Worm (Caenorhabditis elegans) whole organism, L3 larva: ENCODE data around the gene R102.8.

Experiments
- R02D3.7 ChIP-seq: fragments of 150-350 bp; optimal IDR thresholded peaks from 2 replicates; lab custom pipeline; 2014; ENCODE audit warnings: missing biosample characterization, missing genetic modification characterization
- ama-1 ChIP-seq: fragments of 150-350 bp; optimal IDR thresholded peaks from 2 replicates; lab custom pipeline; 2018
- ceh-82 ChIP-seq: fragments of 150-350 bp; optimal IDR thresholded peaks from 2 replicates; lab custom pipeline; 2014; ENCODE audit warnings: missing biosample characterization, missing genetic modification characterization
- elt-2 ChIP-seq: sonication (generic microtip); optimal IDR thresholded peaks from 2 replicates; lab custom pipeline; 2016; ENCODE audit warnings: missing genetic modification reagents, mild to moderate bottlenecking, missing genetic modification characterization, missing compliant biosample characterization
- elt-3 ChIP-seq, 3 experiments: fragments of 150-350 bp in 1 of 3; sonication (generic microtip) in 2 of 3; optimal IDR thresholded peaks; 2 replicates in 2 of 3; 4 replicates in 1 of 3; lab custom pipeline; 2014 to 2017; ENCODE audit warnings: missing biosample characterization in 3 of 3, missing genetic modification characterization in 3 of 3
- mdl-1 ChIP-seq: fragments of 150-350 bp; optimal IDR thresholded peaks from 2 replicates; lab custom pipeline; 2014; ENCODE audit warnings: missing biosample characterization, missing genetic modification characterization
- nhr-11 ChIP-seq: fragments of 150-350 bp; optimal IDR thresholded peaks from 2 replicates; lab custom pipeline; 2014; ENCODE audit warnings: missing biosample characterization, missing genetic modification characterization
- nhr-12 ChIP-seq: fragments of 150-350 bp; optimal IDR thresholded peaks from 2 replicates; lab custom pipeline; 2014; ENCODE audit warnings: missing biosample characterization, missing genetic modification characterization
- nhr-77 ChIP-seq: fragments of 150-350 bp; optimal IDR thresholded peaks from 2 replicates; lab custom pipeline; 2014; ENCODE audit warnings: missing biosample characterization, missing genetic modification characterization
- pha-4 ChIP-seq: fragments of 150-350 bp; optimal IDR thresholded peaks from 2 replicates; lab custom pipeline; 2014; ENCODE audit warnings: missing biosample characterization, missing genetic modification reagents, missing genetic modification characterization
- ztf-4 ChIP-seq: fragments of 150-350 bp; optimal IDR thresholded peaks from 2 replicates; lab custom pipeline; 2014; ENCODE audit warnings: missing biosample characterization, missing genetic modification characterization

ce11 chrIV:10656770-10657323 lies 33.2 kb downstream of the R102.8 start, which contains the start of gene K08C7.1:
- no peak for TF ChIP-seq nhr-12 (tag; lab: Kevin White, UChicago)
- TF ChIP-seq nhr-11 (tag; lab: Kevin White, UChicago): no peak
- no peak for TF ChIP-seq mdl-1
- no peak for TF ChIP-seq R02D3.7 (tag; lab: Kevin White, UChicago)
- peak; percentile 78 for TF ChIP-seq elt-2 (tag; lab: Kevin White, UChicago)
- TF ChIP-seq elt-3 (tag; optimal IDR thresholded peaks at IDR 0.05; lab: Kevin White, UChicago): no peak
- no peak for TF ChIP-seq ama-1 (lab: Kevin White, UChicago)
- no peak for TF ChIP-seq ztf-4 (tag; lab: Kevin White, UChicago)
- no peak for TF ChIP-seq nhr-77 (tag; lab: Kevin White, UChicago)
- TF ChIP-seq ceh-82: no peak
- TF ChIP-seq pha-4 (tag; lab: Kevin White, UChicago): no peak
